Fruit fly (Drosophila melanogaster) whole organism, embryonic: ENCODE data around the gene CG6966.

ENCODE experiments used
- B-H1 ChIP-seq: fragments of 200-800 bp; sonication (Bioruptor generic); IDR thresholded peaks from 3 replicates; pipeline ENCODE4 v1.3.6; 2022; ENCODE audit warnings: missing biosample characterization, missing genetic modification characterization
- C15 ChIP-seq: fragments of 200-800 bp; sonication (Bioruptor generic); IDR thresholded peaks from 3 replicates; pipeline ENCODE4 v1.3.6; 2022; ENCODE audit warnings: missing biosample characterization, missing genetic modification characterization
- CG10321 ChIP-seq: fragments of 200-800 bp; sonication (Bioruptor generic); IDR thresholded peaks from 2 replicates; pipeline ENCODE4 v1.3.6; 2022; ENCODE audit warnings: missing biosample characterization, missing genetic modification characterization
- CG11085 ChIP-seq: fragments of 200-800 bp; sonication (Bioruptor generic); IDR thresholded peaks from 2 replicates; pipeline ENCODE4 v1.3.6; 2022; ENCODE audit warnings: missing biosample characterization, missing genetic modification characterization
- CG11247 ChIP-seq: fragments of 200-800 bp; sonication (Bioruptor generic); IDR thresholded peaks from 2 replicates; pipeline ENCODE4 v1.3.6; 2022; ENCODE audit warnings: missing biosample characterization, missing genetic modification characterization
- CG12071 ChIP-seq: fragments of 200-800 bp; sonication (Bioruptor generic); optimal IDR thresholded peaks from 3 replicates; lab custom pipeline; 2018; ENCODE audit warnings: missing biosample characterization, mild to moderate bottlenecking, missing genetic modification characterization
- CG12104 ChIP-seq: fragments of 200-800 bp; sonication (Bioruptor generic); optimal IDR thresholded peaks from 3 replicates; lab custom pipeline; 2016; ENCODE audit warnings: missing biosample characterization, missing genetic modification characterization
- CG13624 ChIP-seq: fragments of 200-800 bp; sonication (Bioruptor generic); optimal IDR thresholded peaks from 2 replicates; lab custom pipeline; 2016; ENCODE audit warnings: missing biosample characterization, missing genetic modification characterization
- CG14710 ChIP-seq: fragments of 200-800 bp; sonication (Bioruptor generic); optimal IDR thresholded peaks from 3 replicates; lab custom pipeline; 2019; ENCODE audit warnings: missing biosample characterization, mild to moderate bottlenecking, missing genetic modification characterization, moderate library complexity
- CG15479 ChIP-seq: fragments of 200-800 bp; sonication (Bioruptor generic); optimal IDR thresholded peaks from 3 replicates; lab custom pipeline; 2019; ENCODE audit warnings: missing biosample characterization, mild to moderate bottlenecking, missing genetic modification characterization, moderate library complexity
- CG30403 ChIP-seq: fragments of 200-800 bp; sonication (Bioruptor generic); optimal IDR thresholded peaks from 3 replicates; lab custom pipeline; 2016; ENCODE audit warnings: missing biosample characterization, missing genetic modification characterization
- CG3065 ChIP-seq: fragments of 200-800 bp; sonication (Bioruptor generic); optimal IDR thresholded peaks from 2 replicates; lab custom pipeline; 2016; ENCODE audit warnings: missing biosample characterization, missing genetic modification characterization
- CG31388 ChIP-seq: fragments of 200-800 bp; sonication (Bioruptor generic); optimal IDR thresholded peaks from 2 replicates; lab custom pipeline; 2016; ENCODE audit warnings: missing biosample characterization, missing genetic modification characterization
- CG3163 ChIP-seq: fragments of 200-800 bp; sonication (Bioruptor generic); optimal IDR thresholded peaks from 3 replicates; lab custom pipeline; 2016; ENCODE audit warnings: missing biosample characterization, missing genetic modification characterization
- CG4360 ChIP-seq: fragments of 200-800 bp; sonication (Bioruptor generic); IDR thresholded peaks from 2 replicates; pipeline ENCODE4 v1.3.6; 2022; ENCODE audit warnings: missing biosample characterization, missing genetic modification characterization
- CG5953 ChIP-seq: fragments of 200-800 bp; sonication (Bioruptor generic); IDR thresholded peaks from 2 replicates; pipeline ENCODE4 v1.3.6; 2022; ENCODE audit warnings: missing biosample characterization, missing genetic modification characterization
- CG6272 ChIP-seq: fragments of 200-800 bp; sonication (Bioruptor generic); IDR thresholded peaks from 2 replicates; pipeline ENCODE4 v1.3.6; 2022; ENCODE audit warnings: missing biosample characterization, missing genetic modification characterization
- CG6654 ChIP-seq: fragments of 200-800 bp; sonication (Bioruptor generic); optimal IDR thresholded peaks from 2 replicates; lab custom pipeline; 2017; ENCODE audit warnings: missing biosample characterization, mild to moderate bottlenecking, missing genetic modification characterization
- CG8089 ChIP-seq: fragments of 200-800 bp; sonication (Bioruptor generic); optimal IDR thresholded peaks from 3 replicates; lab custom pipeline; 2016; ENCODE audit warnings: missing biosample characterization, missing genetic modification characterization
- CG8281 ChIP-seq: fragments of 200-800 bp; sonication (Bioruptor generic); optimal IDR thresholded peaks from 2 replicates; lab custom pipeline; 2018; ENCODE audit warnings: missing biosample characterization, mild to moderate bottlenecking, missing genetic modification characterization, moderate library complexity
- CG8924 ChIP-seq: fragments of 200-800 bp; optimal IDR thresholded peaks from 3 replicates; lab custom pipeline; 2019; ENCODE audit warnings: missing biosample characterization, mild to moderate bottlenecking, missing genetic modification characterization, moderate library complexity
- CG8944 ChIP-seq: fragments of 200-800 bp; sonication (Bioruptor generic); optimal IDR thresholded peaks from 3 replicates; lab custom pipeline; 2016; ENCODE audit warnings: missing biosample characterization, missing genetic modification characterization
- CG9215 ChIP-seq: fragments of 200-800 bp; sonication (Bioruptor generic); IDR thresholded peaks from 2 replicates; pipeline ENCODE4 v1.3.6; 2022; ENCODE audit warnings: missing biosample characterization, missing genetic modification characterization
- CG9609 ChIP-seq: fragments of 200-800 bp; sonication (Bioruptor generic); optimal IDR thresholded peaks from 3 replicates; lab custom pipeline; 2016; ENCODE audit warnings: missing biosample characterization, missing genetic modification characterization
- CG9797 ChIP-seq: fragments of 200-800 bp; sonication (Bioruptor generic); optimal IDR thresholded peaks from 3 replicates; lab custom pipeline; 2018; ENCODE audit warnings: missing biosample characterization, mild to moderate bottlenecking, missing genetic modification characterization
- Camta ChIP-seq: fragments of 200-800 bp; sonication (Bioruptor generic); optimal IDR thresholded peaks from 2 replicates; lab custom pipeline; 2016; ENCODE audit warnings: missing biosample characterization, missing genetic modification characterization
- CoRest ChIP-seq: fragments of 200-800 bp; sonication (Bioruptor generic); optimal IDR thresholded peaks from 3 replicates; lab custom pipeline; 2018; ENCODE audit warnings: missing biosample characterization, mild to moderate bottlenecking, missing genetic modification characterization, moderate library complexity
- Dip2 ChIP-seq: fragments of 200-800 bp; sonication (Bioruptor generic); IDR thresholded peaks from 2 replicates; pipeline ENCODE4 v1.3.6; 2022; ENCODE audit warnings: missing biosample characterization, missing genetic modification characterization
- Doc2 ChIP-seq: fragments of 200-800 bp; sonication (Bioruptor generic); IDR thresholded peaks from 2 replicates; pipeline ENCODE4 v1.3.6; 2022; ENCODE audit warnings: missing biosample characterization, missing genetic modification characterization
- Elba2 ChIP-seq: fragments of 200-800 bp; sonication (Bioruptor generic); optimal IDR thresholded peaks from 3 replicates; lab custom pipeline; 2016; ENCODE audit warnings: missing biosample characterization, missing genetic modification characterization
- H2.0 ChIP-seq: fragments of 200-800 bp; sonication (Bioruptor generic); IDR thresholded peaks from 2 replicates; pipeline ENCODE4 v1.3.6; 2022; ENCODE audit warnings: missing biosample characterization, missing genetic modification characterization
- HmgZ ChIP-seq: fragments of 200-800 bp; sonication (Bioruptor generic); optimal IDR thresholded peaks from 2 replicates; lab custom pipeline; 2018; ENCODE audit warnings: missing biosample characterization, mild to moderate bottlenecking, missing genetic modification characterization
- Hsf ChIP-seq: fragments of 200-800 bp; sonication (Bioruptor generic); optimal IDR thresholded peaks from 3 replicates; lab custom pipeline; 2016; ENCODE audit warnings: missing biosample characterization, missing genetic modification characterization
- Med ChIP-seq: fragments of 200-800 bp; sonication (Bioruptor generic); peaks from one replicate; lab custom pipeline; 2016; ENCODE audit warnings: missing biosample characterization, missing genetic modification characterization, mild to moderate bottlenecking, inconsistent platforms, moderate library complexity
- Mrtf ChIP-seq: fragments of 200-800 bp; sonication (Bioruptor generic); IDR thresholded peaks from 3 replicates; pipeline ENCODE4 v1.3.6; 2022; ENCODE audit warnings: missing biosample characterization, missing genetic modification characterization
- NC2α ChIP-seq: fragments of 200-800 bp; sonication (Bioruptor generic); optimal IDR thresholded peaks from 2 replicates; lab custom pipeline; 2016; ENCODE audit warnings: missing biosample characterization, missing genetic modification characterization
- PHDP ChIP-seq: fragments of 200-800 bp; sonication (Bioruptor generic); optimal IDR thresholded peaks from 3 replicates; lab custom pipeline; 2018; ENCODE audit warnings: missing biosample characterization, mild to moderate bottlenecking, missing genetic modification characterization, moderate library complexity
- Spps ChIP-seq: fragments of 200-800 bp; sonication (Bioruptor generic); optimal IDR thresholded peaks from 2 replicates; lab custom pipeline; 2018; ENCODE audit warnings: missing biosample characterization, mild to moderate bottlenecking, missing genetic modification characterization
- bab2 ChIP-seq: fragments of 200-800 bp; sonication (Bioruptor generic); optimal IDR thresholded peaks from 2 replicates; lab custom pipeline; 2016; ENCODE audit warnings: missing biosample characterization, missing genetic modification characterization
- ci ChIP-seq: fragments of 200-800 bp; sonication (Bioruptor generic); IDR thresholded peaks from 3 replicates; pipeline ENCODE4 v1.3.6; 2022; ENCODE audit warnings: missing biosample characterization, missing genetic modification characterization
- dati ChIP-seq: fragments of 200-800 bp; sonication (Bioruptor generic); IDR thresholded peaks from 2 replicates; pipeline ENCODE4 v1.3.6; 2022; ENCODE audit warnings: missing biosample characterization, missing genetic modification characterization
- fd64A ChIP-seq: fragments of 200-800 bp; sonication (Bioruptor generic); optimal IDR thresholded peaks from 3 replicates; lab custom pipeline; 2018; ENCODE audit warnings: missing biosample characterization, mild to moderate bottlenecking, missing genetic modification characterization
- gcm2 ChIP-seq: fragments of 200-800 bp; sonication (Bioruptor generic); optimal IDR thresholded peaks from 2 replicates; lab custom pipeline; 2016; ENCODE audit warnings: missing biosample characterization, missing genetic modification characterization
- gfzf ChIP-seq: fragments of 200-800 bp; sonication (Bioruptor generic); optimal IDR thresholded peaks from 2 replicates; lab custom pipeline; 2016; ENCODE audit warnings: missing biosample characterization, mild to moderate bottlenecking, missing genetic modification characterization, moderate library complexity
- hkb ChIP-seq, 2 experiments: fragments of 200-800 bp in 1 of 2; fragments of >200 bp in 1 of 2; sonication (Bioruptor generic) in 1 of 2; IDR thresholded peaks in 1 of 2; optimal IDR thresholded peaks in 1 of 2; 2 replicates each; pipeline versions ENCODE4 v1.3.6 to Lab custom; 2017 to 2022; ENCODE audit warnings: missing biosample characterization in 1 of 2, missing genetic modification characterization in 1 of 2
- hth ChIP-seq: fragments of >200 bp; optimal IDR thresholded peaks from 2 replicates; lab custom pipeline; 2017; ENCODE audit warnings: inconsistent platforms
- nau ChIP-seq: fragments of 200-800 bp; sonication (Bioruptor generic); optimal IDR thresholded peaks from 3 replicates; lab custom pipeline; 2017; ENCODE audit warnings: missing biosample characterization, mild to moderate bottlenecking, missing genetic modification characterization, missing genetic modification reagents
- p53 ChIP-seq: fragments of 200-800 bp; sonication (Bioruptor generic); optimal IDR thresholded peaks from 2 replicates; lab custom pipeline; 2016; ENCODE audit warnings: missing biosample characterization, missing genetic modification characterization
- pita ChIP-seq: fragments of 200-800 bp; sonication (Bioruptor generic); optimal IDR thresholded peaks from 2 replicates; lab custom pipeline; 2017; ENCODE audit warnings: missing biosample characterization, mild to moderate bottlenecking, missing genetic modification characterization
- slp2 ChIP-seq: fragments of 200-800 bp; sonication (Bioruptor generic); optimal IDR thresholded peaks from 2 replicates; lab custom pipeline; 2016; ENCODE audit warnings: missing biosample characterization, missing genetic modification characterization
- sqz ChIP-seq: fragments of 200-800 bp; sonication (Bioruptor generic); optimal IDR thresholded peaks from 3 replicates; lab custom pipeline; 2018; ENCODE audit warnings: missing biosample characterization, mild to moderate bottlenecking, missing genetic modification characterization

The CG6966 gene

DNA sequence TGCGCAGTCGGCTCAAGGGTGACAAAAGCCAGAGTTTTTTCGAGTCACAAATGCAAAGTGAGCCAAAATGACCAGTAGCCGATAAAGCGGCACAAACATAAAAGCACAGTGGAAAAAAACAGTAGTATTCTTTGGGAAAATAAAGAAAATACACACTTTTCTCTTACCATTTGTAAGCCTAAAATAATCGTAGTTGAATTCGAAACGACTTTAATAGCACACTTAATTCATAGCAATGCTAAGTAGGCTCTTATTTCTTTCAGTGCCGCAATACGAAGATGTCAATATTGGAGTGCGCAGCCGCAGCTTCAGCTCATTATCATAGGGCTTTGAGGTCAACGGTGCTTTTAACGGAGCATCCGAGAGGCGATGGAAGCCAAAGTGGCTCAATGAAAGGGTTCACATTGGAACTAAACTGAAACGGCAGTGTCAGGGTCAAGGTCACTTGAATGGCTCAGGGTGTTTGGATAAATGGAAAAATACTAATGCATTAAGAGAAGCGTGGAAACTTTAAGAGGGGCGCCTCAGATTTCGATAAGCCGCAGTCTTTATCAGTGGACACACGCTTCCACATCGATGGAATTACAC lies 7.7 kb downstream of the CG6966 start (continued):
- TF ChIP-seq PHDP (tag; lab: Kevin White, UChicago) (peak; percentile 81), hkb (optimal IDR thresholded peaks at IDR 0.05; lab: Kevin White, UChicago) (no peak), hkb (GFP tag; IDR thresholded peaks at IDR 0.05; lab: Robert Waterston, UW) (peak; percentile 95), CG12071 (peak; percentile 86), gcm2 (GFP tag; lab: Kevin White, UChicago) (peak; percentile 68), gfzf (GFP tag; lab: Kevin White, UChicago) (no peak), fd64A (GFP tag; lab: Kevin White, UChicago) (peak; percentile 50), CG8944 (peak; percentile 88), CG3065 (GFP tag; lab: Kevin White, UChicago) (peak; percentile 45), Hsf (peak; percentile 84), HmgZ (tag; lab: Kevin White, UChicago) (peak; percentile 71), CG12104 (GFP tag; lab: Kevin White, UChicago) (peak; percentile 40), nau (GFP tag; lab: Kevin White, UChicago) (peak; percentile 57), CG30403 (GFP tag; lab: Kevin White, UChicago) (peak; percentile 86), CG6272 (GFP tag; lab: Robert Waterston, UW) (peak; percentile 86), CG15479 (GFP tag; lab: Kevin White, UChicago) (no peak), CG11247 (GFP tag; lab: Robert Waterston, UW) (peak; percentile 87), CG9797 (GFP tag; lab: Kevin White, UChicago) (no peak), CG9215 (GFP tag; lab: Robert Waterston, UW) (peak; percentile 57; the same call in 1 of the 2 replicates), CoRest (tag; lab: Kevin White, UChicago) (peak; percentile 82), p53 (GFP tag; lab: Kevin White, UChicago) (peak; percentile 82), CG9609 (GFP tag; lab: Kevin White, UChicago) (peak; percentile 86), C15 (peak; percentile 84), Doc2 (GFP tag; lab: Robert Waterston, UW) (peak; percentile 90), H2.0 (GFP tag; lab: Robert Waterston, UW) (peak; percentile 92), NC2α (peak; percentile 66), ci (GFP tag; lab: Robert Waterston, UW) (peak; percentile 89), Spps (peak; percentile 51), Med (GFP tag; lab: Kevin White, UChicago) (peak; percentile 98), Camta (GFP tag; lab: Kevin White, UChicago) (peak; percentile 80), Dip2 (GFP tag; lab: Robert Waterston, UW) (peak; percentile 49; the same call in 1 of the 2 replicates), B-H1 (GFP tag; lab: Robert Waterston, UW) (peak; percentile 90), hth (lab: Kevin White, UChicago) (no peak), dati (GFP tag; lab: Robert Waterston, UW) (peak; percentile 72), CG6654 (GFP tag; lab: Kevin White, UChicago) (peak; percentile 47), CG8924 (tag; lab: Kevin White, UChicago) (peak; percentile 82), CG10321 (GFP tag; lab: Robert Waterston, UW) (peak; percentile 72), sqz (GFP tag; lab: Kevin White, UChicago) (peak; percentile 53), Elba2 (GFP tag; lab: Kevin White, UChicago) (no peak), CG8281 (tag; lab: Kevin White, UChicago) (peak; percentile 70), bab2 (GFP tag; lab: Kevin White, UChicago) (peak; percentile 85), CG11085 (GFP tag; lab: Robert Waterston, UW) (peak; percentile 67), Mrtf (GFP tag; lab: Robert Waterston, UW) (peak; percentile 88), pita (GFP tag; lab: Kevin White, UChicago) (no peak), CG3163 (peak; percentile 63), CG31388 (GFP tag; lab: Kevin White, UChicago) (peak; percentile 29), CG13624 (GFP tag; lab: Kevin White, UChicago) (peak; percentile 84), CG5953 (GFP tag; lab: Robert Waterston, UW) (peak; percentile 62; the same call in 1 of the 2 replicates), CG4360 (peak; percentile 26; the same call in 1 of the 2 replicates), slp2 (GFP tag; lab: Kevin White, UChicago) (peak; percentile 79), CG8089 (GFP tag; lab: Kevin White, UChicago) (peak; percentile 78), CG14710 (tag; lab: Kevin White, UChicago) (peak; percentile 54)
